4 worm cellular contexts compared by ENCODE assay signal in the genomic region with DNA sequence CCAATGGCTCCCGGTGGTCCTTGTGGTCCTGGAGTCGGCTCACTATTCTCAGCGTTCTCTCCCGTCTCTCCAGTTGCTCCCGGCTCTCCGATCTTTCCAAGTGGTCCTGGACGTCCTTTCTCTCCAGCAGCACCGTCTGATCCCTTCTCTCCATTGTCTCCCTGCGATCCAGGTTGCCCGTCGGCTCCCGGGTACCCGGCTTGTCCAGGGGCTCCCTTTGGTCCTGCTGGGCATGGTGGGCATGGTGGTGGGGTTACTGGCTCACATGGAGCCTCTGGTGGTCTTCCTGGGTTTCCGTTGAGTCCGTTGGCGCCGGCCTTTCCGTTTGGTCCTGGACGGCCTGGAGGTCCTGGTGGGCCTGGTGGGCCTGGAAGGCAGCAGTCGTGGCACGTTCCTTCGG.
TF ChIP-seq lines count a peak whose summit lies in the region.

No protein-coding gene starts in this region.

TF ChIP-seq in whole organism, L1 larva, 84 proteins besides CTCF, POLR2A, EP300 and RAD21:
- no peak for TF ChIP-seq mdl-1 (tag; optimal IDR thresholded peaks at IDR 0.05; lab: Kevin White, UChicago)
- TF ChIP-seq ceh-82 (tag; optimal IDR thresholded peaks at IDR 0.05; lab: Kevin White, UChicago) = no peak
- peak; percentile 19 for TF ChIP-seq nhr-85 (tag; lab: Kevin White, UChicago)

TF ChIP-seq in whole organism, L4 larva, 104 proteins besides CTCF, POLR2A, EP300 and RAD21:
- TF ChIP-seq nhr-48 (tag; optimal IDR thresholded peaks at IDR 0.05; lab: Kevin White, UChicago) (no peak), php-3 (GFP tag; IDR thresholded peaks at IDR 0.05; lab: Robert Waterston, UW) (peak; percentile 31; the same call in 1 of the 2 replicates), T26A8.4 (GFP tag; IDR thresholded peaks at IDR 0.05; lab: Robert Waterston, UW) (peak; percentile 57), sdz-12 (GFP tag; optimal IDR thresholded peaks at IDR 0.05; lab: Kevin White, UChicago) (no peak), ceh-28 (tag; optimal IDR thresholded peaks at IDR 0.05; lab: Kevin White, UChicago) (no peak), set-16 (GFP tag; IDR thresholded peaks at IDR 0.05; lab: Robert Waterston, UW) (peak; percentile 97), nhr-111 (GFP tag; optimal IDR thresholded peaks at IDR 0.05; lab: Kevin White, UChicago) (peak; percentile 13), fos-1 (tag; optimal IDR thresholded peaks at IDR 0.05; lab: Kevin White, UChicago) (no peak), spr-1 (tag; optimal IDR thresholded peaks at IDR 0.05; lab: Kevin White, UChicago) (peak; percentile 7), ceh-32 (tag; optimal IDR thresholded peaks at IDR 0.05; lab: Kevin White, UChicago; ENCODE audit: poor library complexity) (no peak), egl-43 (GFP tag; IDR thresholded peaks at IDR 0.05; lab: Robert Waterston, UW) (peak; percentile 65; the same call in 1 of the 2 replicates)
TF ChIP-seq in whole organism, L4 larva: peak in this region for 6.

TF ChIP-seq in whole organism, late embryonic, 69 proteins besides CTCF, POLR2A, EP300 and RAD21:
- TF ChIP-seq unc-3 (GFP tag; conservative IDR thresholded peaks at IDR 0.05; lab: Robert Waterston, UW) (no peak), unc-3 (tag; optimal IDR thresholded peaks at IDR 0.05; lab: Kevin White, UChicago) (no peak), sox-2 (GFP tag; IDR thresholded peaks at IDR 0.05; lab: Robert Waterston, UW) (no peak), npax-4 (tag; optimal IDR thresholded peaks at IDR 0.05; lab: Kevin White, UChicago) (no peak), ceh-48 (tag; optimal IDR thresholded peaks at IDR 0.05; lab: Kevin White, UChicago) (no peak), dmd-4 (tag; optimal IDR thresholded peaks at IDR 0.05; lab: Kevin White, UChicago; ENCODE audit: borderline replicate concordance) (no peak), Y22D7AL.16 (tag; optimal IDR thresholded peaks at IDR 0.05; lab: Kevin White, UChicago) (no peak), lim-6 (tag; optimal IDR thresholded peaks at IDR 0.05; lab: Kevin White, UChicago) (no peak), ceh-24 (tag; optimal IDR thresholded peaks at IDR 0.05; lab: Kevin White, UChicago) (no peak), C08G9.2 (tag; optimal IDR thresholded peaks at IDR 0.05; lab: Kevin White, UChicago) (peak; percentile 14)

TF ChIP-seq in whole organism, young adult, 124 proteins besides CTCF, POLR2A, EP300 and RAD21:
- TF ChIP-seq egrh-3 (GFP tag; IDR thresholded peaks at IDR 0.05; lab: Robert Waterston, UW) (peak; percentile 88), zfh-2 (GFP tag; conservative IDR thresholded peaks at IDR 0.05; lab: Robert Waterston, UW) (peak; percentile 88), K11D2.4 (GFP tag; IDR thresholded peaks at IDR 0.05; lab: Robert Waterston, UW) (no peak), lin-26 (GFP tag; IDR thresholded peaks at IDR 0.05; lab: Robert Waterston, UW) (peak; percentile 58; the same call in 1 of the 2 replicates), mcd-1 (GFP tag; IDR thresholded peaks at IDR 0.05; lab: Robert Waterston, UW) (0 out of 2 replicates have a peak, but pooled peaks have one; percentile 14), nfya-2 (GFP tag; IDR thresholded peaks at IDR 0.05; lab: Robert Waterston, UW) (no peak), nfyb-1 (GFP tag; IDR thresholded peaks at IDR 0.05; lab: Robert Waterston, UW) (0 out of 2 replicates have a peak, but pooled peaks have one; percentile 26), bed-1 (GFP tag; IDR thresholded peaks at IDR 0.05; lab: Robert Waterston, UW) (no peak)
TF ChIP-seq in whole organism, young adult: peak in this region for 5.
